Fruit fly (Drosophila melanogaster): ENCODE results near the gene CG17380.

The CG17380 gene

dm6 chr3R:23417650-23418049, 14.1 kb upstream of the CG17380 start (continued):
- peak; percentile 36 for TF ChIP-seq esn (GFP tag; optimal IDR thresholded peaks at IDR 0.05)
- TF ChIP-seq CG6163 (GFP tag; IDR thresholded peaks at IDR 0.05): no peak; the same call in 2 of the 3 replicates
- TF ChIP-seq acj6 (GFP tag; optimal IDR thresholded peaks at IDR 0.05): peak; percentile 20
- TF ChIP-seq achi (GFP tag; optimal IDR thresholded peaks at IDR 0.05): peak; percentile 10
- no peak for TF ChIP-seq CG3032 (tag; optimal IDR thresholded peaks at IDR 0.05)
- TF ChIP-seq fkh (GFP tag; optimal IDR thresholded peaks at IDR 0.05): no peak
- TF ChIP-seq pdm3 (GFP tag; optimal IDR thresholded peaks at IDR 0.05): peak; percentile 23

dm6 chr3R:23416579-23416978, 13.1 kb upstream of the CG17380 start:
- TF ChIP-seq dac (GFP tag; optimal IDR thresholded peaks at IDR 0.05) (peak; percentile 53), Smox (GFP tag; optimal IDR thresholded peaks at IDR 0.05) (peak; percentile 36), CG32006 (GFP tag; optimal IDR thresholded peaks at IDR 0.05) (peak; percentile 83), vri (GFP tag; optimal IDR thresholded peaks at IDR 0.05) (no peak), Eip78C (GFP tag) (peak; percentile 79), topi (GFP tag; optimal IDR thresholded peaks at IDR 0.05) (peak; percentile 45), CG11762 (GFP tag; optimal IDR thresholded peaks at IDR 0.05; ENCODE audit: insufficient read depth) (no peak), dsx (GFP tag; optimal IDR thresholded peaks at IDR 0.05; ENCODE audit: poor library complexity, severe bottlenecking) (no peak), fd59A (GFP tag; optimal IDR thresholded peaks at IDR 0.05) (no peak), eg (GFP tag; IDR thresholded peaks at IDR 0.05) (peak; percentile 78), CG6792 (GFP tag; optimal IDR thresholded peaks at IDR 0.05) (peak; percentile 18), CG8119 (GFP tag; IDR thresholded peaks at IDR 0.05) (peak; percentile 82), CG8319 (GFP tag; optimal IDR thresholded peaks at IDR 0.05) (no peak), CG31627 (GFP tag; optimal IDR thresholded peaks at IDR 0.05) (peak; percentile 44), CG1621 (tag; optimal IDR thresholded peaks at IDR 0.05) (no peak), pdm3 (GFP tag; optimal IDR thresholded peaks at IDR 0.05) (peak; percentile 48), CG6276 (GFP tag; optimal IDR thresholded peaks at IDR 0.05) (peak; percentile 80), fkh (GFP tag; optimal IDR thresholded peaks at IDR 0.05) (no peak), CG9139 (GFP tag; optimal IDR thresholded peaks at IDR 0.05) (no peak), Sox15 (GFP tag; optimal IDR thresholded peaks at IDR 0.05) (no peak), Hr4 (GFP tag; optimal IDR thresholded peaks at IDR 0.05) (peak; percentile 89), CG10669 (GFP tag; optimal IDR thresholded peaks at IDR 0.05) (no peak), achi (GFP tag; optimal IDR thresholded peaks at IDR 0.05) (peak; percentile 47), salr (GFP tag; optimal IDR thresholded peaks at IDR 0.05) (no peak), Sox102F (GFP tag; optimal IDR thresholded peaks at IDR 0.05) (peak; percentile 8), CG16779 (tag; optimal IDR thresholded peaks at IDR 0.05) (no peak), CG4318 (GFP tag; optimal IDR thresholded peaks at IDR 0.05) (peak; percentile 71), CG15336 (GFP tag; IDR thresholded peaks at IDR 0.05) (peak; percentile 84), lz (GFP tag; optimal IDR thresholded peaks at IDR 0.05) (peak; percentile 48), CG11902 (GFP tag; optimal IDR thresholded peaks at IDR 0.05) (no peak), Blimp-1 (GFP tag; optimal IDR thresholded peaks at IDR 0.05) (no peak), CG8632 (GFP tag; optimal IDR thresholded peaks at IDR 0.05) (no peak), CG3032 (tag; optimal IDR thresholded peaks at IDR 0.05) (no peak), OdsH (GFP tag; optimal IDR thresholded peaks at IDR 0.05) (peak; percentile 55), CG10631 (GFP tag; optimal IDR thresholded peaks at IDR 0.05) (peak; percentile 20), fd85E (GFP tag; optimal IDR thresholded peaks at IDR 0.05) (no peak), ss (GFP tag; optimal IDR thresholded peaks at IDR 0.05) (no peak), Met (GFP tag; optimal IDR thresholded peaks at IDR 0.05) (peak; percentile 39), Eip93F (GFP tag; optimal IDR thresholded peaks at IDR 0.05) (no peak), CG6808 (GFP tag; optimal IDR thresholded peaks at IDR 0.05) (no peak), Eip75B (GFP tag; optimal IDR thresholded peaks at IDR 0.05) (peak; percentile 11), CG6163 (GFP tag; IDR thresholded peaks at IDR 0.05) (peak; percentile 62), Hr39 (GFP tag; optimal IDR thresholded peaks at IDR 0.05) (peak; percentile 46), svp (GFP tag) (peak; percentile 80), CG3919 (GFP tag; optimal IDR thresholded peaks at IDR 0.05) (peak; percentile 42), esn (GFP tag; optimal IDR thresholded peaks at IDR 0.05) (peak; percentile 44), CG34406 (GFP tag; optimal IDR thresholded peaks at IDR 0.05) (no peak), Sox14 (GFP tag; optimal IDR thresholded peaks at IDR 0.05) (peak; percentile 9)
